Worm (Caenorhabditis elegans) whole organism, late embryonic: Measurements from ENCODE around the gene C33H5.16.

ENCODE experiments used
- C08G9.2 ChIP-seq: sonication (generic microtip); optimal IDR thresholded peaks from 2 replicates; lab custom pipeline; 2016; ENCODE audit warnings: mild to moderate bottlenecking, missing genetic modification characterization, moderate library complexity, missing compliant biosample characterization
- ama-1 ChIP-seq: fragments of 150-350 bp; optimal IDR thresholded peaks from 2 replicates; lab custom pipeline; 2014
- ceh-18 ChIP-seq: sonication (generic microtip); optimal IDR thresholded peaks from 2 replicates; lab custom pipeline; 2016; ENCODE audit warnings: missing genetic modification characterization, missing compliant biosample characterization
- ceh-19 ChIP-seq: fragments of 200-800 bp; sonication (Bioruptor generic); optimal IDR thresholded peaks from 2 replicates; lab custom pipeline; 2018; ENCODE audit warnings: mild to moderate bottlenecking, missing genetic modification characterization, missing compliant biosample characterization
- ceh-2 ChIP-seq: sonication (generic microtip); optimal IDR thresholded peaks from 2 replicates; lab custom pipeline; 2016; ENCODE audit warnings: missing genotype, missing genetic modification characterization, missing compliant biosample characterization
- ceh-22 ChIP-seq: sonication (generic microtip); optimal IDR thresholded peaks from 2 replicates; lab custom pipeline; 2017; ENCODE audit warnings: missing biosample characterization, missing genetic modification characterization
- ceh-24 ChIP-seq: sonication (generic microtip); optimal IDR thresholded peaks from 2 replicates; lab custom pipeline; 2016; ENCODE audit warnings: mild to moderate bottlenecking, missing genetic modification characterization, missing compliant biosample characterization
- ceh-34 ChIP-seq: sonication (generic microtip); optimal IDR thresholded peaks from 2 replicates; lab custom pipeline; 2016; ENCODE audit warnings: mild to moderate bottlenecking, missing genetic modification characterization, missing compliant biosample characterization
- ceh-45 ChIP-seq: fragments of 200-800 bp; sonication (Bioruptor generic); IDR thresholded peaks from 2 replicates; pipeline ENCODE4 v1.3.6; 2022; ENCODE audit warnings: missing genetic modification reagents, missing genetic modification characterization, missing compliant biosample characterization
- ceh-48 ChIP-seq: sonication (generic microtip); optimal IDR thresholded peaks from 2 replicates; lab custom pipeline; 2016; ENCODE audit warnings: missing genetic modification characterization, inconsistent platforms, missing compliant biosample characterization
- dmd-4 ChIP-seq: sonication (generic microtip); optimal IDR thresholded peaks from 2 replicates; lab custom pipeline; 2016; ENCODE audit warnings: borderline replicate concordance, missing genetic modification characterization, missing compliant biosample characterization
- elt-2 ChIP-seq: sonication (generic microtip); optimal IDR thresholded peaks from 2 replicates; lab custom pipeline; 2016; ENCODE audit warnings: missing genetic modification reagents, missing genetic modification characterization, missing compliant biosample characterization
- elt-4 ChIP-seq: sonication (generic microtip); optimal IDR thresholded peaks from 2 replicates; lab custom pipeline; 2016; ENCODE audit warnings: missing genetic modification characterization, missing compliant biosample characterization
- fkh-6 ChIP-seq: sonication (generic microtip); optimal IDR thresholded peaks from 2 replicates; lab custom pipeline; 2016; ENCODE audit warnings: missing genetic modification characterization, missing compliant biosample characterization
- hlh-13 ChIP-seq: fragments of 200-800 bp; sonication (Bioruptor generic); optimal IDR thresholded peaks from 2 replicates; lab custom pipeline; 2018; ENCODE audit warnings: mild to moderate bottlenecking, missing genetic modification characterization, missing compliant biosample characterization
- hlh-30 ChIP-seq: sonication (generic microtip); optimal IDR thresholded peaks from 2 replicates; lab custom pipeline; 2017; ENCODE audit warnings: antibody characterized with exemption, missing genetic modification characterization, missing compliant biosample characterization; ENCODE audit not compliant: insufficient read depth
- hlh-6 ChIP-seq: sonication (generic microtip); optimal IDR thresholded peaks from 2 replicates; lab custom pipeline; 2016; ENCODE audit warnings: missing genotype, missing genetic modification characterization, missing compliant biosample characterization
- hlh-8 ChIP-seq: sonication (generic microtip); optimal IDR thresholded peaks from 2 replicates; lab custom pipeline; 2016; ENCODE audit warnings: missing genotype, missing genetic modification characterization, missing compliant biosample characterization
- lin-11 ChIP-seq: fragments of 200-800 bp; sonication (Bioruptor generic); optimal IDR thresholded peaks from 2 replicates; lab custom pipeline; 2018; ENCODE audit warnings: mild to moderate bottlenecking, missing genetic modification characterization, missing compliant biosample characterization
- madf-2 ChIP-seq: sonication (generic microtip); optimal IDR thresholded peaks from 2 replicates; lab custom pipeline; 2017; ENCODE audit warnings: missing genetic modification characterization, missing compliant biosample characterization
- nfya-1 ChIP-seq: sonication (generic microtip); optimal IDR thresholded peaks from 2 replicates; lab custom pipeline; 2017; ENCODE audit warnings: missing genetic modification characterization, mild to moderate bottlenecking, missing compliant biosample characterization, antibody characterized with exemption, moderate library complexity
- nhr-11 ChIP-seq: fragments of 150-350 bp; optimal IDR thresholded peaks from 2 replicates; lab custom pipeline; 2014; ENCODE audit warnings: missing biosample characterization, missing genetic modification characterization
- npax-4 ChIP-seq: sonication (generic microtip); optimal IDR thresholded peaks from 2 replicates; lab custom pipeline; 2016; ENCODE audit warnings: missing genetic modification characterization, missing compliant biosample characterization
- pha-2 ChIP-seq: sonication (generic microtip); optimal IDR thresholded peaks from 2 replicates; lab custom pipeline; 2017; ENCODE audit warnings: mild to moderate bottlenecking, missing genetic modification characterization, missing compliant biosample characterization
- pha-4 ChIP-seq: fragments of 150-350 bp; optimal IDR thresholded peaks from 2 replicates; lab custom pipeline; 2018; ENCODE audit warnings: missing biosample characterization, missing genetic modification reagents, missing genetic modification characterization
- pqm-1 ChIP-seq: sonication (generic microtip); optimal IDR thresholded peaks from 2 replicates; lab custom pipeline; 2016; ENCODE audit warnings: missing genetic modification characterization, missing compliant biosample characterization
- ref-2 ChIP-seq: sonication (generic microtip); optimal IDR thresholded peaks from 2 replicates; lab custom pipeline; 2016; ENCODE audit warnings: missing genetic modification characterization, missing compliant biosample characterization
- syd-9 ChIP-seq: sonication (generic microtip); optimal IDR thresholded peaks from 2 replicates; lab custom pipeline; 2016; ENCODE audit warnings: mild to moderate bottlenecking, missing genetic modification characterization, moderate library complexity, missing compliant biosample characterization
- tbx-2 ChIP-seq: sonication (generic microtip); optimal IDR thresholded peaks from 2 replicates; lab custom pipeline; 2016; ENCODE audit warnings: missing genetic modification characterization, missing compliant biosample characterization
- ttx-3 ChIP-seq: sonication (generic microtip); optimal IDR thresholded peaks from 2 replicates; lab custom pipeline; 2016; ENCODE audit warnings: missing genetic modification reagents, missing genetic modification characterization, missing compliant biosample characterization
- unc-55 ChIP-seq: sonication (generic microtip); optimal IDR thresholded peaks from 2 replicates; lab custom pipeline; 2017; ENCODE audit warnings: missing biosample characterization, missing genetic modification reagents, missing genetic modification characterization

Gene C33H5.16

DNA sequence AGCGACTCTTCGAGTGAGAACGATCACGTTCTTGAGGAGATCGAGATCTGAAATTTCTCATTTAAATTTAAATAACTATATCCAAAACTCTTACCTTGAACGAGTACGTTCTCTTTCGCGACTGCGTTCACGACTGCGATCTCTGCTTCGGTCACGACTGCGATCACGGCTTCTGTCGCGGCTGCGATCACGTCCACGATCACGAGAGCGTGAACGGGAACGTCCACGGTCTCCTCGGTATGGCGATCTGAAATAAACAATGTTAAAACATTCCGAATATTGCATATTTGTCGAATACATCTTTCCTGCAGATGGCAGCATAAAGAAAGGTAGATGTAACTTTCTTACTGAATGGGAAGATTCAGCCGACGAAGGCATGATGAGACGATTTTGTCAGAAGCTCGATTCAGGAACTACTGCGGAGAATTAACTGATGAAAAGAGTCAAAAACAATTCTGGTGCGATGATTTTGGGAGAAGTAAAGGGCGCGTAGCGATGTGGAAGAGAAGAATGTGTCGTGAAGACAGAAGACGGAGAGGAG, 12.9 kb downstream of the C33H5.16 start:
- TF ChIP-seq elt-4 (tag; lab: Kevin White, UChicago) (no peak), hlh-6 (tag; lab: Kevin White, UChicago) (peak; percentile 10), C08G9.2 (no peak)
- TF ChIP-seq, all 69 proteins: peak for 1

DNA sequence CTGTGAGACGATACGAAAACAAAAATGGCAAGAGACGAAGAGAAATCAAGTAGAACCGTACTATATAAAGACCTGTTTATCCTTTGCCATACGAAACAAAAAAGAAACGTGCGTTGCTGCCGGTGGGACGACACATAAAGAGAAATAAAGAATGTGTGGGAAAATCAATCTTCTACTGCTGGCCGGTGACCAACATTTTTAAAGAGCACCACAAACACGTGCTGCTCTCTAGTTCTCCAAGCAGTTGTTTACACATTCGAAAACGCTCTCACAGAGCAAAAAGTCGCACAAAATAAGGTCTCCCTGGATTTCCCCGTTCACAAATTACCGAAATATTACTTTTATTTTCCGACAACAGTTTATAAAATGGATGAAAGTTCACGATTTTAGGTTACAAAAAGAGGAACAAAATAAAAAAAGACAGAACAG, 13.6 kb downstream of the C33H5.16 start, which contains the start of gene imp-3:
imp-3 (minus strand) TSS at position 93 of the 429 bp plus-strand sequence.
- TF ChIP-seq lin-11: peak; percentile 5
- TF ChIP-seq nhr-11: no peak
- peak; percentile 22 for TF ChIP-seq ceh-48 (tag; lab: Kevin White, UChicago)
- TF ChIP-seq ceh-34 (tag; lab: Kevin White, UChicago): peak; percentile 1
- no peak for TF ChIP-seq ceh-18 (tag; lab: Kevin White, UChicago)
- no peak for TF ChIP-seq hlh-6 (tag; lab: Kevin White, UChicago)
- no peak for TF ChIP-seq fkh-6 (tag; lab: Kevin White, UChicago)
- TF ChIP-seq ama-1 (lab: Kevin White, UChicago): peak; percentile 54
- TF ChIP-seq hlh-30 (tag; lab: Kevin White, UChicago): peak; percentile 12

DNA sequence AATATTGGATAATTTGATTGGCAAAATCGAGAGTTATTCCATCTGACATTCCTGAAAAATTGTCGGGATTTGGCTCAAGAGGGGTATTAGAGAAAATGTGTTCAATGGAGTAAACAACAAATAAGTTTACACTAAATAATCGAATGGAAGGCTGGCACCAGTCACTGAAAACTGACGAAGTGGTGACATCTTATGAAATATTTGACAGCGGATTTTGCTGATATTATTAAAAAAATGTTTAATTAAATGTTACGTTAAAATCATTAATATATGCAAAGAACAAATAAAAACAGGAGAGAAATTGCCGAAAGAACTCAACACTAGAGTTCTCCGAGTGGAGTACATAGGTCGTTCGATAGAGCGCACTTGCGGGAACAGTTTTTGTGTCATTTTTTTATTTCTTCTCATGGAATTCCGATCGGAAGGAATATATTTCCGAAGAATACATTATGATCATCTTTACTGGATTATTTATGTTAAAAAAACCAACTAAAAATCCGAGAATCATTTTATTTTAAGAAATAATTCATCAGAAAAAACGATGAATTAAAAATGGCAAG, 17.6 kb downstream of the C33H5.16 start, which contains the start of gene tag-322:
tag-322 (minus strand) TSS at position 51 of the 560 bp plus-strand sequence.
- TF ChIP-seq hlh-13 (GFP tag; lab: Kevin White, UChicago) (no peak), ceh-22 (no peak), unc-55 (GFP tag; lab: Kevin White, UChicago) (peak; percentile 1), pha-4 (no peak), nfya-1 (tag; lab: Kevin White, UChicago) (peak; percentile 31), syd-9 (tag; lab: Kevin White, UChicago) (no peak)
- TF ChIP-seq, all 69 proteins: peak for 2

DNA sequence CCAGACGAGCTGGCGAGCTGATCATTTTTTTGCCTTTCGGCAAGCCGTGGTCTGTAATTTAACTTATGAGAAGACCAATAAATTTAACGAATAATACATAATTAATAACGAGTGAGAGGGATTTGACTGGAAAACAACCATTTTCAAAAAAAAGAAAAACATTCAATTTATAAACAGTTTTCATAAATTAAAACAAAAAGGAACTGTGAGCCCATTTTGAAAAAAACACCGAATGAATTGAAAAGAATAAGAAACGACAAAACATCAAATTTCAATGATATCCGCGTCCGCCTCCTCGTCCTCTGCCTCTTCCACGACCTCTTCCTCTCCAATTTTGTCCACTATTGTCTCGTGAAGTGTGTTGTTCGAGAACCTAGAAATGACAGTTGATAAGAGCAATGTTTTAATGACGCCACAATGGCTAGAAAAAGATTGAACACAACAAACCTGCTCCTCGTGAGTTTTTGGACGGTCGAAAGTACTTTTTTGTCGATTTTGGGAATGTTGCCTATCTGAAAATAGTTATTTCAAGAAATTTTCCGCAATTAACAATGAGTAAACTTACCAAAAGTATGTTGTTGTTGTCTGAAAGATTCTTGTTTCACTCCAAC, 19.2 kb downstream of the C33H5.16 start, which contains the start of gene tag-321:
tag-321 (minus strand) TSS at position 51 of the 611 bp plus-strand sequence.
- TF ChIP-seq pha-2 (tag; lab: Kevin White, UChicago) (no peak), ceh-19 (GFP tag; lab: Kevin White, UChicago) (no peak), hlh-8 (no peak), elt-2 (no peak), C08G9.2 (no peak), ceh-24 (tag; lab: Kevin White, UChicago) (no peak), tbx-2 (no peak)

- no peak for TF ChIP-seq ama-1 (lab: Kevin White, UChicago)
- no peak for TF ChIP-seq ceh-48 (tag; lab: Kevin White, UChicago)
- no peak for TF ChIP-seq ttx-3 (tag; lab: Kevin White, UChicago)
- TF ChIP-seq ceh-45 (GFP tag; lab: Robert Waterston, UW): no peak
- TF ChIP-seq pqm-1 (tag; lab: Kevin White, UChicago): no peak
- no peak for TF ChIP-seq ceh-2 (tag; lab: Kevin White, UChicago)
- TF ChIP-seq ref-2: no peak
- no peak for TF ChIP-seq fkh-6 (tag; lab: Kevin White, UChicago)
- TF ChIP-seq nhr-11: no peak
- no peak for TF ChIP-seq dmd-4 (tag; lab: Kevin White, UChicago)
- TF ChIP-seq ceh-34 (tag; lab: Kevin White, UChicago): no peak
- no peak for TF ChIP-seq npax-4 (tag; lab: Kevin White, UChicago)
- no peak for TF ChIP-seq madf-2 (tag; lab: Kevin White, UChicago)
Measured at ce11 chrIV:7782292-7782691, 20.9 kb downstream of the C33H5.16 start, which contains the start of gene sec-10. TSS of gene sec-10 (minus strand) at chrIV:7782499.
